Fruit fly (Drosophila melanogaster): ENCODE measurements around the gene rogdi.

DNA sequence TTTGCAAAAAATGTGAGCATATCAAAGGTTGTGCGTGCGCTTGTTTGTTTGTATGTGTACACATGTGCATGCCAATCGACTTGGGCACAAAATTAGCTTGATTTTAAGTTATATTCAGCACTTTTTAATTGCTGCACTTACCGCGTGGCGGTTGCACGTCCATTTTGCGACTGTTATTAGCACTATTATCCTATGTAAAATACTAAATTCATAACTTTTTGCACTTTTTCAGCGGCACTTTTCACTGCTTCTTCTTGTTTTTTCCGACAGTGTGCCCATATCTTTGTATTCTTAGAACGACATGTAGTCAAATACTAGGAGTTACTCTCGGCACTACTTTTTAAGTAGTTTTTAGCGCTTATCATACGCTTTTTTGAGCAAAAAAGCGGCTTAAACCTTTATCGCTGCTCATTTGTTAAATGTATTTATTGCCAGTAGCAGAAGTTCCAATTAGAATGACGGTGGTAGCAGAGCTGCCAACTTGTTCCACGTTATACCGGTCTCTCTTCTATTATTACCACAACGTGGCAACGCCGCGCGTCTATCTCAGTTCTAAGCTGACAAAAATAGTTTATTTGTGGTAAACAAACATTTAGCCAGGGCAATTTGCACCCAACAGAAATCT lies 6.9 kb upstream of the rogdi start, which contains the start of the genes scaf6 and Papst2:
- TF ChIP-seq CG8478 (optimal IDR thresholded peaks at IDR 0.05): no peak
- TF ChIP-seq CTCF (optimal IDR thresholded peaks at IDR 0.05): peak; percentile 1 to 14

Measured in S2 (cell line).